Fruit fly (Drosophila melanogaster) whole organism, prepupa: ENCODE results near the gene alpha-Est5.

Experiments
- CG11294 ChIP-seq: fragments of 200-800 bp; sonication (Bioruptor generic); IDR thresholded peaks from 2 replicates; pipeline ENCODE4 v1.3.6; 2022; ENCODE audit warnings: missing biosample characterization, missing genetic modification characterization
- CG32006 ChIP-seq: fragments of 200-800 bp; sonication (Bioruptor generic); optimal IDR thresholded peaks from 3 replicates; lab custom pipeline; 2017; ENCODE audit warnings: missing biosample characterization, mild to moderate bottlenecking, missing genetic modification characterization
- Eip93F ChIP-seq: fragments of 200-800 bp; sonication (Bioruptor generic); optimal IDR thresholded peaks from 2 replicates; lab custom pipeline; 2016; ENCODE audit warnings: missing biosample characterization, mild to moderate bottlenecking, missing genetic modification characterization
- Ets96B ChIP-seq: fragments of 200-800 bp; optimal IDR thresholded peaks from 2 replicates; lab custom pipeline; 2019; ENCODE audit warnings: missing biosample characterization, mild to moderate bottlenecking, missing genetic modification characterization, moderate library complexity
- Gug ChIP-seq: fragments of 200-800 bp; sonication (Bioruptor generic); IDR thresholded peaks from 2 replicates; pipeline ENCODE4 v1.3.6; 2022; ENCODE audit warnings: missing biosample characterization, missing genetic modification characterization
- Hr39 ChIP-seq: fragments of 200-800 bp; sonication (Bioruptor generic); optimal IDR thresholded peaks from 2 replicates; lab custom pipeline; 2016; ENCODE audit warnings: missing biosample characterization, missing genetic modification characterization
- Sox15 ChIP-seq: fragments of 200-800 bp; sonication (Bioruptor generic); optimal IDR thresholded peaks from 3 replicates; lab custom pipeline; 2016; ENCODE audit warnings: missing biosample characterization, missing genetic modification characterization
- fd59A ChIP-seq: fragments of 200-800 bp; sonication (Bioruptor generic); optimal IDR thresholded peaks from 2 replicates; lab custom pipeline; 2017; ENCODE audit warnings: missing biosample characterization, mild to moderate bottlenecking, missing genetic modification characterization, missing genetic modification reagents
- salr ChIP-seq, 2 experiments: fragments of 200-800 bp; sonication (Bioruptor generic); optimal IDR thresholded peaks; 3 replicates each; lab custom pipeline; 2016 to 2018; ENCODE audit warnings: missing biosample characterization in 2 of 2, missing genetic modification characterization in 2 of 2, mild to moderate bottlenecking in 1 of 2

DNA sequence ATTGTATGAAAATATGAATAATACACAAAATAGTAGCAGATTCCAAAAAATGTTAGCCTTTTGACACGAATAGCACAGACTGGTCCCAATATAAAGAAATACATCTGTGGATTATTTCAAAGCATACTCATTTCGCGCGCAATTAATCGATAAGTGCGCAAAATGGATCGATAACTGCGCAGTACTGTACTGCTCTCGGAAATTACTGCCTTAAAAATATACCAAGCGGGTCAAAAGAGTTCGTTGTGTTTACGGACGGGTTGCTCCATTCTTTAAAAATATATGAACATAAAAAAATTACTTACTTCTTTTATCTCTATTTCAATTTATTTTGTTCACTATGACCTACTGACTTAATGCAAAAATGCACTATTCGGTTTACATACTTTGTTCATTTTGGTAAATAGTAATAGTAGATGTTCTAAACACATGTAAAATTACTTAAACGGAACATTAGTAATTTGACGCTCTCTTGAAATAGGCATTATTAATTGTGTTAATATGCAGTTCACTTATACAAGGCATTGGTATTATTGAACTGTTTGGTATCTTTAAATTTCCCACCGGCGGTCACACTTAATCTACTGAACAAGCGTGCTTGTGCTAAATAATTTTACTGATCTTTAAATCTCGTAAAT, 5.9 kb downstream of the alpha-Est5 start, which contains the start of the genes Rtnl2 and alphaTub84D:
- TF ChIP-seq Ets96B: no peak
- TF ChIP-seq Gug (GFP tag; lab: Robert Waterston, UW): no peak
- TF ChIP-seq Sox15 (GFP tag; lab: Kevin White, UChicago): no peak
- TF ChIP-seq CG11294 (GFP tag; lab: Robert Waterston, UW): no peak
- no peak for TF ChIP-seq Eip93F (GFP tag; lab: Kevin White, UChicago)
- TF ChIP-seq Hr39 (GFP tag; lab: Kevin White, UChicago): no peak
- TF ChIP-seq salr (GFP tag; optimal IDR thresholded peaks at IDR 0.05; lab: Kevin White, UChicago): no peak
- no peak for TF ChIP-seq CG32006 (GFP tag; lab: Kevin White, UChicago)
- TF ChIP-seq fd59A (GFP tag; lab: Kevin White, UChicago): no peak
